Fruit fly (Drosophila melanogaster): ENCODE results near the gene btn.

btn gene

DNA sequence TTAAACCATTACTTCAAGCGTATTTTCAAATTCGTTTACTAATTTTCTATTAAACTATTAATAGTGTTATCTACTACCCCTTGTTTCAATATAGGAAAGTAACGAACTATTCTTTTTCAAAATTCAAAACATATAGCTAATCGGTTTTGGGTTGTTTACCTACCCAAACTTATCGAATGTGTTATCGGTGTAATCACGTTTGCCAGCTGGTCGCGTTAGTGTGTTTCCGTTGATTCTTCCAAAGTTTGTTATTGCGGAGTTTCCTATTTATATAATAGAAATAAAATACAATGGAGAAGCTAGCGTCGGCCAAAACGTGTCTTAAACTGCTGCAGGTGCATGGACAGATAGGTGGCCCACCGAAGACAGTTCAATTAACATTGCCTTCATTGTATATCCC lies 31.9 kb upstream of the btn start, which contains the start of gene mRpL45 (continued):
- TF ChIP-seq hbn (GFP tag; IDR thresholded peaks at IDR 0.05; ENCODE audit: partially characterized antibody) (peak; percentile 22; the same call in 1 of the 2 replicates), sug (tag; optimal IDR thresholded peaks at IDR 0.05) (no peak), CG31224 (GFP tag; IDR thresholded peaks at IDR 0.05) (no peak), Sin3A (optimal IDR thresholded peaks at IDR 0.05) (no peak), CG2116 (GFP tag; optimal IDR thresholded peaks at IDR 0.05) (peak; percentile 59), CG34224 (GFP tag; IDR thresholded peaks at IDR 0.05; ENCODE audit: partially characterized antibody) (peak; percentile 78), Dll (GFP tag; IDR thresholded peaks at IDR 0.05; ENCODE audit: partially characterized antibody) (0 out of 4 replicates have a peak, but pooled peaks have one; percentile 34), Doc3 (GFP tag; IDR thresholded peaks at IDR 0.05; ENCODE audit: partially characterized antibody) (0 out of 3 replicates have a peak, but pooled peaks have one; percentile 11), dati (GFP tag; IDR thresholded peaks at IDR 0.05) (no peak), kay (GFP tag; optimal IDR thresholded peaks at IDR 0.05) (no peak), CG2678 (tag; optimal IDR thresholded peaks at IDR 0.05) (no peak), schlank (tag; optimal IDR thresholded peaks at IDR 0.05) (no peak), amos (GFP tag; IDR thresholded peaks at IDR 0.05; ENCODE audit: partially characterized antibody) (peak; percentile 48; the same call in 1 of the 2 replicates), tgo (GFP tag; IDR thresholded peaks at IDR 0.05) (no peak), trem (tag; optimal IDR thresholded peaks at IDR 0.05) (peak; percentile 37), ato (GFP tag; IDR thresholded peaks at IDR 0.05; ENCODE audit: partially characterized antibody) (0 out of 2 replicates have a peak, but pooled peaks have one; percentile 35), CG11695 (GFP tag; IDR thresholded peaks at IDR 0.05) (no peak), CG9797 (GFP tag; optimal IDR thresholded peaks at IDR 0.05) (peak; percentile 20), nerfin-2 (GFP tag; IDR thresholded peaks at IDR 0.05; ENCODE audit: partially characterized antibody) (peak; percentile 55; the same call in 1 of the 2 replicates), CG13287 (GFP tag; IDR thresholded peaks at IDR 0.05; ENCODE audit: partially characterized antibody) (peak; percentile 70), Dref (GFP tag; IDR thresholded peaks at IDR 0.05) (peak; percentile 84), CG3995 (GFP tag; optimal IDR thresholded peaks at IDR 0.05) (peak; percentile 65), CG15479 (GFP tag; optimal IDR thresholded peaks at IDR 0.05) (no peak), ap (GFP tag; IDR thresholded peaks at IDR 0.05) (no peak), E2f2 (GFP tag; IDR thresholded peaks at IDR 0.05) (peak; percentile 67), pum (GFP tag; optimal IDR thresholded peaks at IDR 0.05) (no peak), CG11247 (GFP tag; IDR thresholded peaks at IDR 0.05) (no peak), Scr (GFP tag; IDR thresholded peaks at IDR 0.05; ENCODE audit: partially characterized antibody) (peak; percentile 54), Sry-δ (GFP tag; optimal IDR thresholded peaks at IDR 0.05) (peak; percentile 17), CG13775 (GFP tag; optimal IDR thresholded peaks at IDR 0.05) (no peak), gfzf (GFP tag; optimal IDR thresholded peaks at IDR 0.05) (peak; percentile 66), stwl (tag; optimal IDR thresholded peaks at IDR 0.05) (peak; percentile 74), Dp (GFP tag; optimal IDR thresholded peaks at IDR 0.05) (peak; percentile 60), Blimp-1 (GFP tag; optimal IDR thresholded peaks at IDR 0.05) (no peak), BEAF-32 (GFP tag; optimal IDR thresholded peaks at IDR 0.05) (peak; percentile 38), CG2712 (tag; optimal IDR thresholded peaks at IDR 0.05) (no peak), CG14710 (tag; optimal IDR thresholded peaks at IDR 0.05) (peak; percentile 9), CG14860 (GFP tag; IDR thresholded peaks at IDR 0.05; ENCODE audit: partially characterized antibody) (0 out of 3 replicates have a peak, but pooled peaks have one; percentile 34), CG12659 (GFP tag; optimal IDR thresholded peaks at IDR 0.05) (peak; percentile 19), bigmax (GFP tag; optimal IDR thresholded peaks at IDR 0.05) (peak; percentile 9), zen2 (GFP tag; IDR thresholded peaks at IDR 0.05; ENCODE audit: partially characterized antibody) (0 out of 3 replicates have a peak, but pooled peaks have one; percentile 37), ro (GFP tag; IDR thresholded peaks at IDR 0.05) (no peak), Usf (GFP tag; optimal IDR thresholded peaks at IDR 0.05) (no peak)

Measured in whole organism, embryonic.